Fruit fly (Drosophila melanogaster): ENCODE measurements around the gene Ttc1.
A peak's percentile ranks its signal among the peaks of the same experiment; 100 is the strongest.

The Ttc1 gene

dm6 chr3R:16442937-16443336 is at the start of gene Ttc1, which contains the start of gene CG14882 (continued):
- TF ChIP-seq CG30403 (GFP tag; optimal IDR thresholded peaks at IDR 0.05) (peak; percentile 93), Stat92E (GFP tag; optimal IDR thresholded peaks at IDR 0.05) (peak in 1 of 3 experiments; percentile 17), Hmr (GFP tag; optimal IDR thresholded peaks at IDR 0.05) (no peak), ind (GFP tag; optimal IDR thresholded peaks at IDR 0.05) (peak; percentile 85), CG18011 (GFP tag; optimal IDR thresholded peaks at IDR 0.05) (peak; percentile 82), CG7786 (GFP tag; optimal IDR thresholded peaks at IDR 0.05) (peak; percentile 85), B-H1 (GFP tag; IDR thresholded peaks at IDR 0.05) (peak; percentile 73), CG13287 (GFP tag; IDR thresholded peaks at IDR 0.05; ENCODE audit: partially characterized antibody) (peak; percentile 71), h (optimal IDR thresholded peaks at IDR 0.05) (no peak), CG16815 (GFP tag; optimal IDR thresholded peaks at IDR 0.05) (peak; percentile 56), CG16863 (GFP tag; optimal IDR thresholded peaks at IDR 0.05) (peak; percentile 87), Mes4 (GFP tag; optimal IDR thresholded peaks at IDR 0.05) (peak; percentile 77), odd (GFP tag; optimal IDR thresholded peaks at IDR 0.05) (no peak), CG3847 (GFP tag; IDR thresholded peaks at IDR 0.05) (peak; percentile 91), scrt (GFP tag; optimal IDR thresholded peaks at IDR 0.05) (peak; percentile 15), CG2202 (tag; optimal IDR thresholded peaks at IDR 0.05) (peak; percentile 64), lola (GFP tag; optimal IDR thresholded peaks at IDR 0.05) (peak in 1 of 3 experiments; percentile 82), CG15011 (GFP tag; optimal IDR thresholded peaks at IDR 0.05) (no peak), CHES-1-like (GFP tag; optimal IDR thresholded peaks at IDR 0.05) (peak; percentile 88), D (optimal IDR thresholded peaks at IDR 0.05) (no peak), D (GFP tag; optimal IDR thresholded peaks at IDR 0.05) (peak; percentile 54), CG17802 (tag; optimal IDR thresholded peaks at IDR 0.05) (no peak), CG42726 (GFP tag; IDR thresholded peaks at IDR 0.05; ENCODE audit: partially characterized antibody) (no peak), HLHmδ (GFP tag; optimal IDR thresholded peaks at IDR 0.05) (no peak), BEAF-32 (GFP tag; optimal IDR thresholded peaks at IDR 0.05) (peak; percentile 56), Adf1 (GFP tag; IDR thresholded peaks at IDR 0.05) (peak; percentile 55), CG10366 (GFP tag; IDR thresholded peaks at IDR 0.05) (peak; percentile 93), CG32772 (GFP tag; IDR thresholded peaks at IDR 0.05) (peak; percentile 72), tx (GFP tag; optimal IDR thresholded peaks at IDR 0.05) (peak; percentile 86), ems (GFP tag; optimal IDR thresholded peaks at IDR 0.05) (peak; percentile 73), CG4424 (GFP tag; optimal IDR thresholded peaks at IDR 0.05) (peak; percentile 78), Fer3 (tag; optimal IDR thresholded peaks at IDR 0.05) (peak; percentile 76), ATbp (GFP tag; optimal IDR thresholded peaks at IDR 0.05) (peak; percentile 78), CG4617 (GFP tag; optimal IDR thresholded peaks at IDR 0.05; ENCODE audit: borderline replicate concordance) (peak; percentile 69), H15 (GFP tag; IDR thresholded peaks at IDR 0.05) (peak; percentile 87), CG18619 (GFP tag; optimal IDR thresholded peaks at IDR 0.05) (peak; percentile 72), CG8924 (tag; optimal IDR thresholded peaks at IDR 0.05) (peak; percentile 79), CG16813 (GFP tag; IDR thresholded peaks at IDR 0.05; ENCODE audit: partially characterized antibody) (peak; percentile 43; the same call in 2 of the 3 replicates), CG10274 (GFP tag; optimal IDR thresholded peaks at IDR 0.05) (no peak), zen (tag; optimal IDR thresholded peaks at IDR 0.05) (peak; percentile 25), ash1 (GFP tag; optimal IDR thresholded peaks at IDR 0.05) (no peak), CG2889 (GFP tag; IDR thresholded peaks at IDR 0.05) (peak; percentile 91), CG1024 (GFP tag; IDR thresholded peaks at IDR 0.05) (peak; percentile 12; the same call in 1 of the 2 replicates), fd102C (GFP tag; optimal IDR thresholded peaks at IDR 0.05) (no peak), z (GFP tag; IDR thresholded peaks at IDR 0.05) (no peak), dm (GFP tag; optimal IDR thresholded peaks at IDR 0.05) (peak; percentile 67), ro (GFP tag; IDR thresholded peaks at IDR 0.05) (no peak; the same call in 1 of the 2 replicates), CG34422 (GFP tag; IDR thresholded peaks at IDR 0.05) (peak; percentile 93), pros (GFP tag; optimal IDR thresholded peaks at IDR 0.05) (no peak), Lpt (GFP tag; optimal IDR thresholded peaks at IDR 0.05) (no peak)

Data from whole organism, embryonic.